Worm (Caenorhabditis elegans): ENCODE measurements around the gene clh-2.

ce11 chrII:11353471-11353870, 1.8 kb downstream of the clh-2 start:
- TF ChIP-seq pha-2 (tag; optimal IDR thresholded peaks at IDR 0.05) (no peak), pag-3 (tag; optimal IDR thresholded peaks at IDR 0.05; ENCODE audit: borderline replicate concordance) (no peak), nhr-11 (tag; optimal IDR thresholded peaks at IDR 0.05) (no peak), fkh-10 (GFP tag; optimal IDR thresholded peaks at IDR 0.05) (no peak), tbx-2 (tag; optimal IDR thresholded peaks at IDR 0.05) (no peak), pha-4 (tag; optimal IDR thresholded peaks at IDR 0.05) (no peak), ama-1 (optimal IDR thresholded peaks at IDR 0.05) (no peak), ceh-9 (tag; optimal IDR thresholded peaks at IDR 0.05) (no peak), sox-4 (tag; optimal IDR thresholded peaks at IDR 0.05) (no peak), unc-55 (GFP tag; optimal IDR thresholded peaks at IDR 0.05) (no peak)

Data from whole organism, late embryonic.